Fruit fly (Drosophila melanogaster) whole organism, embryonic: ENCODE results near the gene eIF2gamma.

Source experiments
- Bgb ChIP-seq: fragments of 200-800 bp; sonication (Bioruptor generic); IDR thresholded peaks from 2 replicates; pipeline ENCODE4 v1.3.6; 2022; ENCODE audit warnings: missing biosample characterization, missing genetic modification characterization; ENCODE audit not compliant: partially characterized antibody
- C15 ChIP-seq: fragments of 200-800 bp; sonication (Bioruptor generic); IDR thresholded peaks from 3 replicates; pipeline ENCODE4 v1.3.6; 2022; ENCODE audit warnings: missing biosample characterization, missing genetic modification characterization
- CG10209 ChIP-seq: fragments of 200-800 bp; sonication (Bioruptor generic); optimal IDR thresholded peaks from 3 replicates; lab custom pipeline; 2017; ENCODE audit warnings: missing biosample characterization, mild to moderate bottlenecking, missing genetic modification characterization, missing genetic modification reagents
- CG10462 ChIP-seq: fragments of 200-800 bp; sonication (Bioruptor generic); optimal IDR thresholded peaks from 2 replicates; lab custom pipeline; 2016; ENCODE audit warnings: missing biosample characterization, missing genetic modification characterization
- CG12391 ChIP-seq: fragments of 200-800 bp; sonication (Bioruptor generic); optimal IDR thresholded peaks from 3 replicates; lab custom pipeline; 2018; ENCODE audit warnings: missing biosample characterization, mild to moderate bottlenecking, missing genetic modification characterization, moderate library complexity
- CG13624 ChIP-seq: fragments of 200-800 bp; sonication (Bioruptor generic); optimal IDR thresholded peaks from 2 replicates; lab custom pipeline; 2016; ENCODE audit warnings: missing biosample characterization, missing genetic modification characterization
- CG14710 ChIP-seq: fragments of 200-800 bp; sonication (Bioruptor generic); optimal IDR thresholded peaks from 3 replicates; lab custom pipeline; 2019; ENCODE audit warnings: missing biosample characterization, mild to moderate bottlenecking, missing genetic modification characterization, moderate library complexity
- CG17186 ChIP-seq: fragments of 200-800 bp; sonication (Bioruptor generic); optimal IDR thresholded peaks from 3 replicates; lab custom pipeline; 2017; ENCODE audit warnings: missing biosample characterization, missing genetic modification reagents, missing genetic modification characterization
- CG2116 ChIP-seq: fragments of 200-800 bp; sonication (Bioruptor generic); optimal IDR thresholded peaks from 3 replicates; lab custom pipeline; 2018; ENCODE audit warnings: missing biosample characterization, mild to moderate bottlenecking, missing genetic modification characterization
- CG30403 ChIP-seq: fragments of 200-800 bp; sonication (Bioruptor generic); optimal IDR thresholded peaks from 3 replicates; lab custom pipeline; 2016; ENCODE audit warnings: missing biosample characterization, missing genetic modification characterization
- CG30431 ChIP-seq: fragments of 200-800 bp; sonication (Bioruptor generic); optimal IDR thresholded peaks from 2 replicates; lab custom pipeline; 2017; ENCODE audit warnings: missing biosample characterization, missing genetic modification characterization
- CG31441 ChIP-seq: fragments of 200-800 bp; sonication (Bioruptor generic); IDR thresholded peaks from 2 replicates; pipeline ENCODE4 v1.3.6; 2022; ENCODE audit warnings: missing biosample characterization, missing genetic modification characterization
- CG32532 ChIP-seq: fragments of 200-800 bp; sonication (Bioruptor generic); IDR thresholded peaks from 2 replicates; pipeline ENCODE4 v1.3.6; 2022; ENCODE audit warnings: missing biosample characterization, missing genetic modification characterization
- CG33557 ChIP-seq: fragments of 200-800 bp; sonication (Bioruptor generic); optimal IDR thresholded peaks from 2 replicates; lab custom pipeline; 2019; ENCODE audit warnings: missing biosample characterization, mild to moderate bottlenecking, missing genetic modification characterization, moderate library complexity
- CG3838 ChIP-seq: fragments of 200-800 bp; sonication (Bioruptor generic); optimal IDR thresholded peaks from 3 replicates; lab custom pipeline; 2016; ENCODE audit warnings: missing biosample characterization, missing genetic modification characterization
- CG4360 ChIP-seq: fragments of 200-800 bp; sonication (Bioruptor generic); IDR thresholded peaks from 2 replicates; pipeline ENCODE4 v1.3.6; 2022; ENCODE audit warnings: missing biosample characterization, missing genetic modification characterization
- CG7745 ChIP-seq: fragments of 200-800 bp; sonication (Bioruptor generic); optimal IDR thresholded peaks from 2 replicates; lab custom pipeline; 2018; ENCODE audit warnings: missing biosample characterization, mild to moderate bottlenecking, missing genetic modification characterization, moderate library complexity
- CG8478 ChIP-seq: fragments of >200 bp; optimal IDR thresholded peaks from 2 replicates; lab custom pipeline; 2018
- Dip3 ChIP-seq: fragments of 200-800 bp; sonication (Bioruptor generic); optimal IDR thresholded peaks from 3 replicates; lab custom pipeline; 2016; ENCODE audit warnings: missing biosample characterization, missing genetic modification characterization
- Dll ChIP-seq: fragments of 200-800 bp; sonication (Bioruptor generic); IDR thresholded peaks from 4 replicates; pipeline ENCODE4 v1.3.6; 2022; ENCODE audit warnings: missing biosample characterization, missing genetic modification characterization; ENCODE audit not compliant: partially characterized antibody
- Dref ChIP-seq: fragments of 200-800 bp; sonication (Bioruptor generic); IDR thresholded peaks from 2 replicates; pipeline ENCODE4 v1.3.6; 2022; ENCODE audit warnings: missing biosample characterization, missing genetic modification characterization
- E2f1 ChIP-seq: fragments of 200-800 bp; sonication (Bioruptor generic); IDR thresholded peaks from 2 replicates; pipeline ENCODE4 v1.3.6; 2022; ENCODE audit warnings: missing biosample characterization, missing genetic modification characterization
- E2f2 ChIP-seq: fragments of 200-800 bp; sonication (Bioruptor generic); IDR thresholded peaks from 2 replicates; pipeline ENCODE4 v1.3.6; 2022; ENCODE audit warnings: missing biosample characterization, missing genetic modification characterization
- Elba2 ChIP-seq: fragments of 200-800 bp; sonication (Bioruptor generic); optimal IDR thresholded peaks from 3 replicates; lab custom pipeline; 2016; ENCODE audit warnings: missing biosample characterization, missing genetic modification characterization
- HmgD ChIP-seq: fragments of 200-800 bp; sonication (Bioruptor generic); optimal IDR thresholded peaks from 3 replicates; lab custom pipeline; 2016; ENCODE audit warnings: missing biosample characterization, missing genetic modification characterization
- Hr39 ChIP-seq: fragments of >200 bp; optimal IDR thresholded peaks from 2 replicates; lab custom pipeline; 2017
- Hr78 ChIP-seq, 2 experiments: fragments of 200-800 bp in 1 of 2; fragments of >200 bp in 1 of 2; sonication (Bioruptor generic) in 1 of 2; optimal IDR thresholded peaks; 2 replicates each; lab custom pipeline; 2017 to 2019; ENCODE audit warnings: missing biosample characterization in 2 of 2, missing genetic modification characterization in 2 of 2, mild to moderate bottlenecking in 1 of 2, moderate library complexity in 1 of 2
- Lim3 ChIP-seq: fragments of 200-800 bp; sonication (Bioruptor generic); IDR thresholded peaks from 2 replicates; pipeline ENCODE4 v1.3.6; 2022; ENCODE audit warnings: missing biosample characterization, missing genetic modification characterization
- Nf-YA ChIP-seq: fragments of 200-800 bp; sonication (Bioruptor generic); IDR thresholded peaks from 2 replicates; pipeline ENCODE4 v1.3.6; 2022; ENCODE audit warnings: missing biosample characterization, missing genetic modification characterization
- Poxn ChIP-seq: fragments of 200-800 bp; sonication (Bioruptor generic); IDR thresholded peaks from 2 replicates; pipeline ENCODE4 v1.3.6; 2022; ENCODE audit warnings: missing biosample characterization, missing genetic modification characterization
- Six4 ChIP-seq: fragments of 200-800 bp; sonication (Bioruptor generic); optimal IDR thresholded peaks from 2 replicates; lab custom pipeline; 2016; ENCODE audit warnings: missing biosample characterization, missing genetic modification characterization
- Sox102F ChIP-seq: fragments of 200-800 bp; sonication (Bioruptor generic); optimal IDR thresholded peaks from 2 replicates; lab custom pipeline; 2018; ENCODE audit warnings: missing biosample characterization, mild to moderate bottlenecking, missing genetic modification characterization, moderate library complexity
- Sry-β ChIP-seq: fragments of 200-800 bp; sonication (Bioruptor generic); optimal IDR thresholded peaks from 2 replicates; lab custom pipeline; 2018; ENCODE audit warnings: missing biosample characterization, mild to moderate bottlenecking, missing genetic modification characterization, moderate library complexity
- Xrp1 ChIP-seq: fragments of 200-800 bp; sonication (Bioruptor generic); IDR thresholded peaks from 2 replicates; pipeline ENCODE4 v1.3.6; 2022; ENCODE audit warnings: missing biosample characterization, missing genetic modification characterization
- abd-A ChIP-seq: fragments of 200-800 bp; sonication (Bioruptor generic); optimal IDR thresholded peaks from 3 replicates; lab custom pipeline; 2019; ENCODE audit warnings: missing biosample characterization, mild to moderate bottlenecking, missing genetic modification characterization, moderate library complexity
- cad ChIP-seq: fragments of >200 bp; optimal IDR thresholded peaks from 2 replicates; lab custom pipeline; 2017; ENCODE audit warnings: missing biosample characterization, missing genetic modification characterization
- corto ChIP-seq: fragments of 200-800 bp; sonication (Bioruptor generic); optimal IDR thresholded peaks from 2 replicates; lab custom pipeline; 2016; ENCODE audit warnings: missing biosample characterization, mild to moderate bottlenecking, missing genetic modification characterization, moderate library complexity
- dan ChIP-seq: fragments of 200-800 bp; sonication (Bioruptor generic); IDR thresholded peaks from 2 replicates; pipeline ENCODE4 v1.3.6; 2022; ENCODE audit warnings: missing biosample characterization, missing genetic modification characterization
- dmrt11E ChIP-seq: fragments of 200-800 bp; sonication (Bioruptor generic); optimal IDR thresholded peaks from 3 replicates; lab custom pipeline; 2018; ENCODE audit warnings: missing biosample characterization, mild to moderate bottlenecking, missing genetic modification characterization, moderate library complexity
- gem ChIP-seq: fragments of 200-800 bp; sonication (Bioruptor generic); optimal IDR thresholded peaks from 2 replicates; lab custom pipeline; 2019; ENCODE audit warnings: missing biosample characterization, mild to moderate bottlenecking, missing genetic modification characterization, moderate library complexity
- gsb-n ChIP-seq: fragments of 200-800 bp; sonication (Bioruptor generic); optimal IDR thresholded peaks from 3 replicates; lab custom pipeline; 2018; ENCODE audit warnings: missing biosample characterization, mild to moderate bottlenecking, missing genetic modification characterization
- jumu ChIP-seq: fragments of 200-800 bp; sonication (Bioruptor generic); optimal IDR thresholded peaks from 3 replicates; lab custom pipeline; 2016; ENCODE audit warnings: missing biosample characterization, missing genetic modification characterization
- kah ChIP-seq: fragments of 200-800 bp; sonication (Bioruptor generic); optimal IDR thresholded peaks from 2 replicates; lab custom pipeline; 2018; ENCODE audit warnings: missing biosample characterization, mild to moderate bottlenecking, missing genetic modification characterization
- lbe ChIP-seq: fragments of 200-800 bp; sonication (Bioruptor generic); optimal IDR thresholded peaks from 2 replicates; lab custom pipeline; 2016; ENCODE audit warnings: missing biosample characterization, mild to moderate bottlenecking, missing genetic modification characterization
- nerfin-1 ChIP-seq: fragments of 200-800 bp; sonication (Bioruptor generic); optimal IDR thresholded peaks from 3 replicates; lab custom pipeline; 2019; ENCODE audit warnings: missing biosample characterization, mild to moderate bottlenecking, missing genetic modification characterization, moderate library complexity
- so ChIP-seq: fragments of 200-800 bp; sonication (Bioruptor generic); IDR thresholded peaks from 3 replicates; pipeline ENCODE4 v1.3.6; 2022; ENCODE audit warnings: missing biosample characterization, missing genetic modification characterization
- tx ChIP-seq: fragments of 200-800 bp; sonication (Bioruptor generic); optimal IDR thresholded peaks from 2 replicates; lab custom pipeline; 2016; ENCODE audit warnings: missing biosample characterization, missing genetic modification characterization
- wdn ChIP-seq: fragments of 200-800 bp; sonication (Bioruptor generic); IDR thresholded peaks from 2 replicates; pipeline ENCODE4 v1.3.6; 2022; ENCODE audit warnings: missing biosample characterization, missing genetic modification characterization
- zen2 ChIP-seq: fragments of 200-800 bp; sonication (Bioruptor generic); IDR thresholded peaks from 3 replicates; pipeline ENCODE4 v1.3.6; 2022; ENCODE audit warnings: missing biosample characterization, missing genetic modification characterization; ENCODE audit not compliant: partially characterized antibody
- zfh2 ChIP-seq: fragments of 200-800 bp; sonication (Bioruptor generic); optimal IDR thresholded peaks from 2 replicates; lab custom pipeline; 2016; ENCODE audit warnings: missing biosample characterization, missing genetic modification characterization

eIF2gamma gene

DNA sequence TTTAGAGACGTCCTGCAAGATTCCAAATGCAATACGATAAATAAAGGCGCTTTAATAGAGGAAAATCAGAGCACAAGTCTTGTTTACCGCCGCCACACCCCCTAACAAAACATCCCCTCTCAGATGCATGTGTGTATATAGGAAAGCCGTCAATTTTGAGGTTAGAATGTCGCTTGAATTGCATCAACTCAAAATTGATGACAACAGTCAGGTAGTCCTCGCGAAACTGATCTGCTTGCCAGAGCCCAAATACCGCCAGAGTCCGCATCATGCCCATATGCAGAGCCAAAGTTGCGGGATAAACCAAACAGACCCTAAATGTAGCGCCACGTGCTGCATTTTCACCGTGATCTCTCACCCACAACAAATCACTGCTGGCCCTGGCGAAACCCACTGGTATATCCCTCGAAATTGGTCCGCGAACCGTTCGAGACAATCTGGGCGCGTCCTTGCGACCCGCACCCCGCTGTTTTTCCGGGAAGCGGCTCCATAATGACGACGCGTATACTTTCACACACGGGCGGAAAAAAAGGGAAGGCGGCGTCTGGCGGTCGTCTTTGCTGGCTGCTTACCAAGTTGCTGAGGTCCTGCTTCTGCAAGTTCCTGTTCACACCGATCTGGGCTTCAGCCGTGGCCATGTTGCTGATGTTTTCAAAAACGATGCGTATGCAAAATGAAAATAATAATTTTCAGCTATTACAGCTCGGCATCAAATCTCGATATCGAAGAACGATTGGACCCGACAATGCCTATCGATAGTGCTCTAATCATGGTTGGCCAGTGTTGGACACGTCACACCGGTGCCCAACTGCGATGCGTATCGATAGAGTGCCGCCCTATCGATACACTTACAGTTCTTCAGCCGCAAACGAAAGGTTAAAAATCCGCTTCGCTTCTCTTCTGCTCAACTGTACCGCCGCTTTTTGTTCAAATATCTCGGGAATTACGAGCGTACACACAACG is at the start of gene eIF2gamma, which contains the start of gene Set (continued):
- TF ChIP-seq Poxn (no peak), Lim3 (GFP tag; lab: Robert Waterston, UW) (no peak), tx (no peak), CG14710 (tag; lab: Kevin White, UChicago) (peak; percentile 58), Hr78 (GFP tag; optimal IDR thresholded peaks at IDR 0.05; lab: Kevin White, UChicago) (no peak), E2f1 (no peak), Nf-YA (GFP tag; lab: Robert Waterston, UW) (no peak), Xrp1 (no peak), CG17186 (GFP tag; lab: Kevin White, UChicago) (peak; percentile 87), Six4 (GFP tag; lab: Kevin White, UChicago) (no peak), gem (no peak), CG13624 (GFP tag; lab: Kevin White, UChicago) (peak; percentile 37), Bgb (GFP tag; lab: Robert Waterston, UW) (peak; percentile 99), abd-A (no peak), kah (GFP tag; lab: Kevin White, UChicago) (no peak), CG33557 (GFP tag; lab: Kevin White, UChicago) (no peak), jumu (peak; percentile 55), CG12391 (peak; percentile 22), zfh2 (GFP tag; lab: Kevin White, UChicago) (peak; percentile 59), Sry-β (GFP tag; lab: Kevin White, UChicago) (no peak), CG8478 (no peak), CG10209 (no peak), CG30403 (peak; percentile 22), Dip3 (GFP tag; lab: Kevin White, UChicago) (peak; percentile 59), dmrt11E (no peak), Dll (GFP tag; lab: Robert Waterston, UW) (peak; percentile 91), Dref (GFP tag; lab: Robert Waterston, UW) (peak; percentile 100), nerfin-1 (peak; percentile 58), CG30431 (GFP tag; lab: Kevin White, UChicago) (no peak), CG4360 (GFP tag; lab: Robert Waterston, UW) (no peak), CG31441 (no peak), HmgD (GFP tag; lab: Kevin White, UChicago) (peak; percentile 79), wdn (0 out of 2 replicates have a peak, but pooled peaks have one; percentile 13), CG7745 (tag; lab: Kevin White, UChicago) (no peak), gsb-n (tag; lab: Kevin White, UChicago) (no peak), CG2116 (GFP tag; lab: Kevin White, UChicago) (peak; percentile 96), E2f2 (GFP tag; lab: Robert Waterston, UW) (peak; percentile 76), so (no peak), dan (GFP tag; lab: Robert Waterston, UW) (no peak), zen2 (peak; percentile 98), Hr39 (no peak), C15 (GFP tag; lab: Robert Waterston, UW) (no peak), CG10462 (GFP tag; lab: Kevin White, UChicago) (no peak), CG32532 (GFP tag; lab: Robert Waterston, UW) (peak; percentile 41; the same call in 1 of the 2 replicates), lbe (GFP tag; lab: Kevin White, UChicago) (peak; percentile 20), Sox102F (GFP tag; lab: Kevin White, UChicago) (no peak), CG3838 (no peak), Elba2 (GFP tag; lab: Kevin White, UChicago) (no peak), cad (no peak), corto (GFP tag; lab: Kevin White, UChicago) (no peak)
